Fruit fly (Drosophila melanogaster) whole organism, embryonic: Measurements from ENCODE around the gene CG4338.
A peak's percentile ranks its signal among the peaks of the same experiment; 100 is the strongest.

Source experiments
- Bgb ChIP-seq: fragments of 200-800 bp; sonication (Bioruptor generic); IDR thresholded peaks from 2 replicates; pipeline ENCODE4 v1.3.6; 2022; ENCODE audit warnings: missing biosample characterization, missing genetic modification characterization; ENCODE audit not compliant: partially characterized antibody
- CG31388 ChIP-seq: fragments of 200-800 bp; sonication (Bioruptor generic); optimal IDR thresholded peaks from 2 replicates; lab custom pipeline; 2016; ENCODE audit warnings: missing biosample characterization, missing genetic modification characterization
- CG6791 ChIP-seq: fragments of 200-800 bp; sonication (Bioruptor generic); IDR thresholded peaks from 3 replicates; pipeline ENCODE4 v1.3.6; 2022; ENCODE audit warnings: missing biosample characterization, missing genetic modification characterization; ENCODE audit not compliant: partially characterized antibody
- CG9609 ChIP-seq: fragments of 200-800 bp; sonication (Bioruptor generic); optimal IDR thresholded peaks from 3 replicates; lab custom pipeline; 2016; ENCODE audit warnings: missing biosample characterization, missing genetic modification characterization
- Camta ChIP-seq: fragments of 200-800 bp; sonication (Bioruptor generic); optimal IDR thresholded peaks from 2 replicates; lab custom pipeline; 2016; ENCODE audit warnings: missing biosample characterization, missing genetic modification characterization
- Hr78 ChIP-seq, 2 experiments: fragments of 200-800 bp in 1 of 2; fragments of >200 bp in 1 of 2; sonication (Bioruptor generic) in 1 of 2; optimal IDR thresholded peaks; 2 replicates each; lab custom pipeline; 2017 to 2019; ENCODE audit warnings: missing biosample characterization in 2 of 2, missing genetic modification characterization in 2 of 2, mild to moderate bottlenecking in 1 of 2, moderate library complexity in 1 of 2
- Pdp1 ChIP-seq, 2 experiments: fragments of 200-800 bp; sonication (Bioruptor generic); optimal IDR thresholded peaks; 3 replicates each; lab custom pipeline; 2016; ENCODE audit warnings: missing biosample characterization in 2 of 2, missing genetic modification characterization in 2 of 2, mild to moderate bottlenecking in 1 of 2, moderate library complexity in 1 of 2
- chif ChIP-seq, 2 experiments: fragments of 200-800 bp; sonication (Bioruptor generic); optimal IDR thresholded peaks; 3 replicates each; lab custom pipeline; 2016; ENCODE audit warnings: missing biosample characterization in 2 of 2, missing genetic modification characterization in 2 of 2
- dm ChIP-seq: fragments of 200-800 bp; sonication (Bioruptor generic); optimal IDR thresholded peaks from 3 replicates; lab custom pipeline; 2016; ENCODE audit warnings: missing biosample characterization, missing genetic modification characterization
- gsb ChIP-seq: fragments of 200-800 bp; sonication (Bioruptor generic); IDR thresholded peaks from 2 replicates; pipeline ENCODE4 v1.3.6; 2022; ENCODE audit warnings: missing biosample characterization, missing genetic modification characterization
- stwl ChIP-seq: fragments of 200-800 bp; sonication (Bioruptor generic); optimal IDR thresholded peaks from 3 replicates; lab custom pipeline; 2018; ENCODE audit warnings: missing biosample characterization, mild to moderate bottlenecking, missing genetic modification characterization, moderate library complexity
- tap ChIP-seq: fragments of 200-800 bp; optimal IDR thresholded peaks from 3 replicates; lab custom pipeline; 2019; ENCODE audit warnings: missing biosample characterization, mild to moderate bottlenecking, missing genetic modification characterization, moderate library complexity

DNA sequence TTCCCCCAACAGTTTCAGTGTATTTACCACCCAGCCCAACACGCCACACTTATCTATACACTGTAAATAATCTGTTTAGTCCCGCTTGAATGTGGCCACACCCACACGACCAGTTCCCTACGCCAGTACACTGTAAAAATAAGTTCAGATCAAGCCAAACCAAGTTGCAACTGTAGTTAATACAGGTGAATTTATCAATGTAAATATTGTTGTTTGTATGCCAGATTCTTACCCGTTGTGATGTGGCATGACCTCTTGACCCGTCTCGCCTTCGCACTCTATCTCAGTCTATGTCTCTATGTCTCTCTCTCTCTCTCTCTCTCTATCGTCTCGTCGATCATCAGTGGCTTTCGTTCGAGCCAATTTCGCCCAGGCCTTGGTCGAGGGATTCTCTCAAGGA, 38.5 kb downstream of the CG4338 start:
- TF ChIP-seq CG31388 (GFP tag; lab: Kevin White, UChicago) (no peak), gsb (no peak), Bgb (GFP tag; lab: Robert Waterston, UW) (no peak), stwl (tag; lab: Kevin White, UChicago) (no peak), dm (no peak), Camta (GFP tag; lab: Kevin White, UChicago) (no peak), Hr78 (GFP tag; optimal IDR thresholded peaks at IDR 0.05; lab: Kevin White, UChicago) (peak in 1 of 2 experiments; percentile 96), Pdp1 (GFP tag; optimal IDR thresholded peaks at IDR 0.05; lab: Kevin White, UChicago) (no peak), CG6791 (GFP tag; lab: Robert Waterston, UW) (no peak), CG9609 (GFP tag; lab: Kevin White, UChicago) (no peak), chif (GFP tag; optimal IDR thresholded peaks at IDR 0.05; lab: Kevin White, UChicago) (no peak), tap (tag; lab: Kevin White, UChicago) (no peak)
